Fruit fly (Drosophila melanogaster) whole organism, pupa: ENCODE measurements around the gene pum.

Experiments used
- CG10348 ChIP-seq: fragments of 200-800 bp; sonication (Bioruptor generic); IDR thresholded peaks from 2 replicates; pipeline ENCODE4 v1.3.6; 2022; ENCODE audit warnings: missing biosample characterization, missing genetic modification characterization
- CG12605 ChIP-seq: fragments of 200-800 bp; sonication (Bioruptor generic); IDR thresholded peaks from 2 replicates; pipeline ENCODE4 v1.3.6; 2022; ENCODE audit warnings: missing biosample characterization, missing genetic modification characterization
- CG13204 ChIP-seq: fragments of 200-800 bp; sonication (Bioruptor generic); optimal IDR thresholded peaks from 2 replicates; lab custom pipeline; 2018; ENCODE audit warnings: missing biosample characterization, mild to moderate bottlenecking, missing genetic modification characterization, moderate library complexity
- CG14655 ChIP-seq: fragments of 200-800 bp; sonication (Bioruptor generic); optimal IDR thresholded peaks from 3 replicates; lab custom pipeline; 2017; ENCODE audit warnings: mild to moderate bottlenecking, missing biosample characterization, missing genetic modification reagents, missing genetic modification characterization
- CG15710 ChIP-seq: fragments of 200-800 bp; sonication (Bioruptor generic); optimal IDR thresholded peaks from 2 replicates; lab custom pipeline; 2018; ENCODE audit warnings: missing biosample characterization, mild to moderate bottlenecking, missing genetic modification characterization, moderate library complexity
- CG17806 ChIP-seq: fragments of 200-800 bp; sonication (Bioruptor generic); optimal IDR thresholded peaks from 2 replicates; lab custom pipeline; 2018; ENCODE audit warnings: missing biosample characterization, mild to moderate bottlenecking, missing genetic modification characterization, moderate library complexity
- CG32121 ChIP-seq: fragments of 200-800 bp; sonication (Bioruptor generic); IDR thresholded peaks from 2 replicates; pipeline ENCODE4 v1.3.6; 2022; ENCODE audit warnings: missing biosample characterization, missing genetic modification characterization
- CG34367 ChIP-seq: fragments of 200-800 bp; sonication (Bioruptor generic); optimal IDR thresholded peaks from 2 replicates; lab custom pipeline; 2018; ENCODE audit warnings: missing biosample characterization, mild to moderate bottlenecking, missing genetic modification characterization
- CG4496 ChIP-seq: fragments of 200-800 bp; sonication (Bioruptor generic); IDR thresholded peaks from 3 replicates; pipeline ENCODE4 v1.3.6; 2022; ENCODE audit warnings: missing biosample characterization, missing genetic modification characterization
- CG8159 ChIP-seq: fragments of 200-800 bp; sonication (Bioruptor generic); optimal IDR thresholded peaks from 3 replicates; lab custom pipeline; 2018; ENCODE audit warnings: missing biosample characterization, mild to moderate bottlenecking, missing genetic modification characterization, moderate library complexity
- CG8301 ChIP-seq: fragments of 200-800 bp; sonication (Bioruptor generic); optimal IDR thresholded peaks from 2 replicates; lab custom pipeline; 2018; ENCODE audit warnings: missing biosample characterization, mild to moderate bottlenecking, missing genetic modification characterization
- CG9948 ChIP-seq: fragments of 200-800 bp; sonication (Bioruptor generic); optimal IDR thresholded peaks from 2 replicates; lab custom pipeline; 2018; ENCODE audit warnings: missing biosample characterization, mild to moderate bottlenecking, missing genetic modification characterization, moderate library complexity
- D1 ChIP-seq: fragments of 200-800 bp; sonication (Bioruptor generic); optimal IDR thresholded peaks from 2 replicates; lab custom pipeline; 2018; ENCODE audit warnings: missing biosample characterization, mild to moderate bottlenecking, missing genetic modification characterization, moderate library complexity
- EcR ChIP-seq: fragments of 200-800 bp; sonication (Bioruptor generic); optimal IDR thresholded peaks from 3 replicates; lab custom pipeline; 2019; ENCODE audit warnings: missing biosample characterization, missing genetic modification characterization, mild to moderate bottlenecking, moderate library complexity, missing genetic modification reagents
- Ets98B ChIP-seq: fragments of 200-800 bp; sonication (Bioruptor generic); IDR thresholded peaks from 2 replicates; pipeline ENCODE4 v1.3.6; 2022; ENCODE audit warnings: missing biosample characterization, missing genetic modification characterization
- Pif1A ChIP-seq: fragments of 200-800 bp; sonication (Bioruptor generic); optimal IDR thresholded peaks from 3 replicates; lab custom pipeline; 2016; ENCODE audit warnings: missing biosample characterization, missing genetic modification characterization
- Pif1B ChIP-seq: fragments of 200-800 bp; sonication (Bioruptor generic); optimal IDR thresholded peaks from 3 replicates; lab custom pipeline; 2016; ENCODE audit warnings: missing biosample characterization, missing genetic modification characterization
- Snoo ChIP-seq: fragments of 200-800 bp; sonication (Bioruptor generic); optimal IDR thresholded peaks from 3 replicates; lab custom pipeline; 2017; ENCODE audit warnings: missing biosample characterization, mild to moderate bottlenecking, missing genetic modification characterization, inconsistent platforms
- fd96Ca ChIP-seq: fragments of 200-800 bp; sonication (Bioruptor generic); IDR thresholded peaks from 3 replicates; pipeline ENCODE4 v1.3.6; 2022; ENCODE audit warnings: missing biosample characterization, missing genetic modification characterization
- gl ChIP-seq: fragments of 200-800 bp; sonication (Bioruptor generic); optimal IDR thresholded peaks from 2 replicates; lab custom pipeline; 2018; ENCODE audit warnings: missing biosample characterization, mild to moderate bottlenecking, missing genetic modification characterization
- rn ChIP-seq: fragments of 200-800 bp; sonication (Bioruptor generic); IDR thresholded peaks from 2 replicates; pipeline ENCODE4 v1.3.6; 2022; ENCODE audit warnings: missing biosample characterization, missing genetic modification characterization

pum gene

DNA sequence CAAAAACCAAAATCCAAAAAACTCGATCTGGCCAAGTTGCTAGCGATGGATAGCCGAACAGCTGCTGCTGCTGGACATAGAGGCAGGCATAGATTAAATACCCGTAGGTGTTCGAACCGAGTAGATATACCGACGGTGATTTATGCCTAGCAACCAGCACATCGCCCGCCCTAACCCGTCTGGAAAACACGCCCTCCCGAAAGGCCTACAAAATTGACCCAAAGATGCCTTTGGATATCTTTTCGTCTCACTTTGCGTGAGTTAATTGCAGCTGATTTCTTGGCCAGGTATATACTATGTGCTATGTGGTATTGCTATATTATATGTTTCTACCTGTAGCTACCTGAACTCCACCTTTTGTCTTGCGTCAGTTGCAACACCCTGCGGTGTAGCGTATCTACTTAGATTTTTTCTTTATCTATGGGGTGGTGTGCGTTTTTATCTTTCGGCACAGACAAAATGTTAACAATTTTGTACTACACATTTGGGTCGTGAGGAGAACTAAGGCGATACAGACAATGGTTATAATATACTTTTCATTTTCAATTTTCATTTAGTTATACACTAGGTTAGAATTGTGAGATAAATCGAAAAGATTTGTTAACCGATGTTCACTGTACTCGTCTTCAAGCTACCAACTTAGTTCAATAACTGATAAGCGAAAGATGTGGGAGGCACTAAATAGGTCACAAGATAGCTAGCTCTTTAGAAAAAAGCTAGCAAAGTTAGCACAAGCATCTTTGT lies 207.3 kb downstream of the pum start:
- TF ChIP-seq CG17806 (tag; lab: Kevin White, UChicago), result no peak

dm6 chr3R:9029411-9029810 lies 208.1 kb downstream of the pum start:
- TF ChIP-seq rn (GFP tag; lab: Robert Waterston, UW), result no peak
- peak; percentile 29 for TF ChIP-seq EcR (GFP tag; lab: Kevin White, UChicago)

- TF ChIP-seq CG32121 (GFP tag; lab: Robert Waterston, UW) (no peak), CG14655 (GFP tag; lab: Kevin White, UChicago) (no peak), rn (GFP tag; lab: Robert Waterston, UW) (no peak)
Observed at dm6 chr3R:9028690-9029089, 208.8 kb downstream of the pum start.

DNA sequence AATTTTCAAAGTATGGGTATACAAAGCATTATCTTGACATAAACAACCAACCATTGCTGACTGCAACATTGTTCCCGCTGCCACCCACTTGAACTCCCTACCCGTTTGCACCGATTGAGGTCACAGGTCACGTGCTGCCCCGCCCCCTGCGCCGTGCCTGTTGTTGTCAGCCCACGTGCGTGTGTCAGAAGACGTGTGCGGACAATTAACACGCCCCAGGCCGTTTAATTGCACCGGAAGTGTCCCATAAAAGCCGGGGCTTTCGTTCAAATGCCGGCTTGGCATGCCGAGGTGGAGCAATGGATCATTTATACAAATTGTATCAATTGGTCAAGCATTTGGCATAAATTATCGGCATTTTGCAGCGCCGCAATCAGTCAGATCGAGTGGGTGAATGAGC lies 210.4 kb downstream of the pum start:
- TF ChIP-seq Pif1A (GFP tag; lab: Kevin White, UChicago), result no peak
- TF ChIP-seq CG17806 (tag; lab: Kevin White, UChicago), result no peak
- no peak for TF ChIP-seq gl (tag; lab: Kevin White, UChicago)
- TF ChIP-seq Snoo (tag; lab: Kevin White, UChicago), result no peak
- TF ChIP-seq CG15710, result no peak
- TF ChIP-seq CG13204 (GFP tag; lab: Kevin White, UChicago), result no peak
- no peak for TF ChIP-seq Ets98B (GFP tag; lab: Robert Waterston, UW)
- TF ChIP-seq CG8301 (tag; lab: Kevin White, UChicago), result no peak
- no peak for TF ChIP-seq CG34367 (tag; lab: Kevin White, UChicago)
- no peak for TF ChIP-seq D1 (tag; lab: Kevin White, UChicago)
- no peak for TF ChIP-seq EcR (GFP tag; lab: Kevin White, UChicago)
- TF ChIP-seq CG10348 (GFP tag; lab: Robert Waterston, UW), result no peak
- TF ChIP-seq CG4496, result no peak
- TF ChIP-seq CG32121 (GFP tag; lab: Robert Waterston, UW), result no peak
- TF ChIP-seq CG12605 (GFP tag; lab: Robert Waterston, UW), result no peak

dm6 chr3R:9024835-9025510 lies 212.5 kb downstream of the pum start:
- TF ChIP-seq Ets98B (GFP tag; lab: Robert Waterston, UW) (no peak), CG8159 (tag; lab: Kevin White, UChicago) (no peak), CG12605 (GFP tag; lab: Robert Waterston, UW) (no peak)

- TF ChIP-seq Ets98B (GFP tag; lab: Robert Waterston, UW) (no peak), EcR (GFP tag; lab: Kevin White, UChicago) (no peak), CG8301 (tag; lab: Kevin White, UChicago) (no peak), CG4496 (no peak), CG14655 (GFP tag; lab: Kevin White, UChicago) (no peak), Snoo (tag; lab: Kevin White, UChicago) (no peak), Pif1A (GFP tag; lab: Kevin White, UChicago) (no peak), fd96Ca (GFP tag; lab: Robert Waterston, UW) (no peak), gl (tag; lab: Kevin White, UChicago) (no peak), CG17806 (tag; lab: Kevin White, UChicago) (no peak), CG32121 (GFP tag; lab: Robert Waterston, UW) (no peak), D1 (tag; lab: Kevin White, UChicago) (no peak), CG13204 (GFP tag; lab: Kevin White, UChicago) (no peak), CG15710 (no peak), CG8159 (tag; lab: Kevin White, UChicago) (no peak), CG9948 (tag; lab: Kevin White, UChicago) (no peak), CG10348 (GFP tag; lab: Robert Waterston, UW) (no peak)
Observed at dm6 chr3R:9023934-9024333, 213.5 kb downstream of the pum start.

DNA sequence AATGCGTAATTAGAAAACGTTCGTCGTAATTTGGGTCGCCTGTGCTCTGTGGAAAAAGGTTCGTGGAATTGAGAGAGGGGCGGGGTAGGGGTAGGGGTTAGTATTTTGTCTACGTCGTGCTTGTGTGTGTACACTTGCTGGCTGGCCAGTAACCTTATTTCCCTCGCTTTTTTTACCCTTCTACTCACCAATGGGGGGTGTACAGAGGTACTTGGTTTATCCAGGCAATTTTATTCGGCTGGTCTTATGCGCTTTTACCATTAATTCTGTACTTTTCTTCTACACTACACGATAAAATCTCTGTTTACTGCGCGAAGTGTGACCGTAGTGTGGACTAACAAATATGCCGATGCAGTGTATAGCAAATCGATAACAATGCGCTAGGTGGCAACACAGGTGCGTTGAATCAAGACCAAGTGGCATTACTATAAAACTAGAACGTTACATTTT lies 217.8 kb downstream of the pum start, which contains the start of gene tgo:
Gene tgo, minus strand, starts transcription at position 334 of the 450 bp plus-strand sequence.
- TF ChIP-seq D1 (tag; lab: Kevin White, UChicago), result no peak
- peak; percentile 12 for TF ChIP-seq CG15710
- TF ChIP-seq CG9948 (tag; lab: Kevin White, UChicago), result no peak
- TF ChIP-seq fd96Ca (GFP tag; lab: Robert Waterston, UW), result 0 out of 3 replicates have a peak, but pooled peaks have one; percentile 12
- TF ChIP-seq CG17806 (tag; lab: Kevin White, UChicago), result no peak
- TF ChIP-seq CG10348 (GFP tag; lab: Robert Waterston, UW), result no peak
- peak; percentile 28 for TF ChIP-seq EcR (GFP tag; lab: Kevin White, UChicago)
- TF ChIP-seq Pif1B (GFP tag; lab: Kevin White, UChicago), result no peak
- TF ChIP-seq, all 21 proteins: peak for 3
